Worm (Caenorhabditis elegans): Measurements from ENCODE around the gene set-16.

Gene set-16

DNA sequence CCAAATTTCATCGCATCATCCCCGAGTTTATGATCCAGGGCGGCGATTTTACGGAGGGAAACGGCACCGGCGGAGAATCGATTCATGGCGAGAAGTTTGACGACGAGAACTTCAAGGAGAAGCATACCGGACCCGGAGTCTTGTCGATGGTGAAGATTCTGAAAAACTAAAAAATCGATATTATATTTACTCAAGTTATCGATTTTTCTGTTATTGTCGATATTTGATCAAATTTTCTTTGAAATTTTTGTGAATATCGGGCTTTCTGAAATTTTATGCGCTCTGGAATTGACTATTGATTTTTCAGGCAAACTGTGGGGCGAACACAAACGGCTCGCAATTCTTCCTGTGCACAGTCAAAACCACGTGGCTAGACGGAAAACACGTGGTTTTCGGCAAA, 49.5 kb downstream of the set-16 start:
- TF ChIP-seq aha-1 (tag; optimal IDR thresholded peaks at IDR 0.05) (no peak), nhr-85 (tag) (peak; percentile 51), dpl-1 (GFP tag; optimal IDR thresholded peaks at IDR 0.05) (no peak), lin-14 (GFP tag; optimal IDR thresholded peaks at IDR 0.05) (no peak), tlp-1 (tag; optimal IDR thresholded peaks at IDR 0.05) (no peak), ets-5 (GFP tag; IDR thresholded peaks at IDR 0.05) (no peak)

DNA sequence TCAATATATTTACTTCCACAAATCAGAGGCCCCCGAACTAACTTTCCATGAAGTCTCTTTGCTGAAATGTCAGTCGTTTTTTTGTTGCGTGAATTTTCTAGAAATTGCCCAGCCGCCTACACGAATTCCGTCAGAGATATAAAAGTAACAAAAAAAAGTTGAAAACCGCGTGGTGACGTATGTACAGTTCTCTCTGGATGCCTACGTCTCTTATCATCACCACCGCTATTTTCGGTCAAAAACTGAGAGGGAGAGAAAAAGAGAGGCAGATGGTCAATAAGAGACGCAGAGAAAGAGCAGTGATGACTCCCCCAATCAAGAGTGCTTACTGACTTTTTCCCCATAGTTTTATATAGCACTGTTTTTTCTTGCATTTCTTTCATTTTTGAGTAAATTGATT, 50.3 kb downstream of the set-16 start:
- TF ChIP-seq unc-98 (GFP tag; IDR thresholded peaks at IDR 0.05): no peak
- peak; percentile 17 for TF ChIP-seq nhr-47 (tag; optimal IDR thresholded peaks at IDR 0.05)
- peak; percentile 32 for TF ChIP-seq tbx-2 (tag; optimal IDR thresholded peaks at IDR 0.05)
- peak; percentile 73 for TF ChIP-seq nhr-85 (tag)
- TF ChIP-seq alr-1 (tag; optimal IDR thresholded peaks at IDR 0.05; ENCODE audit: borderline replicate concordance): no peak
- TF ChIP-seq lin-35 (GFP tag; optimal IDR thresholded peaks at IDR 0.05): peak in 1 of 2 experiments; percentile 71
- TF ChIP-seq egl-27 (tag; optimal IDR thresholded peaks at IDR 0.05): no peak
- peak; percentile 17 for TF ChIP-seq nhr-77 (tag; optimal IDR thresholded peaks at IDR 0.05)
- TF ChIP-seq mdl-1 (tag; optimal IDR thresholded peaks at IDR 0.05): peak in 1 of 2 experiments; percentile 68
- peak; percentile 24 for TF ChIP-seq mep-1 (tag; optimal IDR thresholded peaks at IDR 0.05)
- TF ChIP-seq rnt-1 (tag; optimal IDR thresholded peaks at IDR 0.05): peak; percentile 3
- peak; percentile 58 for TF ChIP-seq snu-23 (GFP tag; optimal IDR thresholded peaks at IDR 0.05)
- TF ChIP-seq F16B12.6 (tag; optimal IDR thresholded peaks at IDR 0.05): no peak
- no peak for TF ChIP-seq mab-9 (GFP tag; IDR thresholded peaks at IDR 0.05)
- peak; percentile 70 for TF ChIP-seq blmp-1 (tag; optimal IDR thresholded peaks at IDR 0.05)
- peak; percentile 42 for TF ChIP-seq nhr-90 (tag; optimal IDR thresholded peaks at IDR 0.05; ENCODE audit: poor library complexity)
- no peak for TF ChIP-seq ama-1 (optimal IDR thresholded peaks at IDR 0.05)
- no peak for TF ChIP-seq zag-1 (tag; optimal IDR thresholded peaks at IDR 0.05)
- TF ChIP-seq swsn-7 (tag; optimal IDR thresholded peaks at IDR 0.05): peak; percentile 26
- peak; percentile 22 for TF ChIP-seq C16A3.4 (tag; optimal IDR thresholded peaks at IDR 0.05)
- peak in 1 of 2 experiments; percentile 59 for TF ChIP-seq lsy-2 (tag; optimal IDR thresholded peaks at IDR 0.05)
- TF ChIP-seq skn-1 (tag; optimal IDR thresholded peaks at IDR 0.05): peak; percentile 45
- TF ChIP-seq elt-2 (tag; optimal IDR thresholded peaks at IDR 0.05): peak; percentile 54
- no peak for TF ChIP-seq unc-30 (tag; optimal IDR thresholded peaks at IDR 0.05)
- TF ChIP-seq efl-1 (optimal IDR thresholded peaks at IDR 0.05): peak; percentile 31 to 33
- TF ChIP-seq efl-1 (GFP tag; optimal IDR thresholded peaks at IDR 0.05 in 1 of 2): peak in 1 of 2 experiments; percentile 80
- TF ChIP-seq sox-4 (tag; optimal IDR thresholded peaks at IDR 0.05): no peak
- peak; percentile 59 for TF ChIP-seq nhr-71 (tag; optimal IDR thresholded peaks at IDR 0.05)
- no peak for TF ChIP-seq C04F5.9 (tag; optimal IDR thresholded peaks at IDR 0.05)
- peak; percentile 14 for TF ChIP-seq jun-1 (tag; optimal IDR thresholded peaks at IDR 0.05)
- peak in 2 of 6 experiments; percentile 34 to 53 for TF ChIP-seq elt-3 (tag; optimal IDR thresholded peaks at IDR 0.05)
- peak in 2 of 3 experiments; percentile 13 to 19 for TF ChIP-seq ceh-82 (tag; optimal IDR thresholded peaks at IDR 0.05)
- peak; percentile 51 for TF ChIP-seq nhr-20 (tag; optimal IDR thresholded peaks at IDR 0.05)

DNA sequence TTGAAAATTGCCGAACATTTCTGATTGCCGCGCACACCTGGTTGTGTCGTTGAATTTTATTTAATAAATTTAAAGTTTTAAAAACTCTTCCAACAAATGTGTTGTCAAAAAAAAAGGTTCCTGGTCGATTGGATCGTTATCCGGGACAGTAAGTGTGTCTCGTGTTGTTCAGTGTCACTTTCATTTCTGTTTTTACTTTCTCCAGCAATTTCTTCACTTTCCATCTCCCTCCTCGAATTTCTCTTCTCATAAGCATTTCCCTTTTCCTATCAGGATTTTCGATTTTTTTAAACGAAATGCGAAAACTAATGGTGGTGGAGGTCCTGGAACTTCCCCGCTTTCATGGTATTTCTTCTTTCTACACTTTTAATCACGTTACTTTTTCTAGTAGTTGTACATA, 51.9 kb downstream of the set-16 start:
- TF ChIP-seq C34B4.2 (tag; optimal IDR thresholded peaks at IDR 0.05): no peak
- no peak for TF ChIP-seq tbx-2 (tag; optimal IDR thresholded peaks at IDR 0.05)
- TF ChIP-seq Y116A8C.19 (tag; optimal IDR thresholded peaks at IDR 0.05; ENCODE audit: borderline replicate concordance): no peak
- TF ChIP-seq efl-1 (optimal IDR thresholded peaks at IDR 0.05): no peak
- TF ChIP-seq efl-1 (GFP tag; optimal IDR thresholded peaks at IDR 0.05 in 1 of 2): peak in 1 of 2 experiments; percentile 35
- TF ChIP-seq C16A3.4 (tag; optimal IDR thresholded peaks at IDR 0.05): no peak
- TF ChIP-seq blmp-1 (tag; optimal IDR thresholded peaks at IDR 0.05): peak; percentile 99
